Worm (Caenorhabditis elegans) whole organism, late embryonic: ENCODE measurements around the gene sec-10.
A peak's percentile ranks its signal among the peaks of the same experiment; 100 is the strongest.

Experiments used
- C08G9.2 ChIP-seq: sonication (generic microtip); optimal IDR thresholded peaks from 2 replicates; lab custom pipeline; 2016; ENCODE audit warnings: mild to moderate bottlenecking, missing genetic modification characterization, moderate library complexity, missing compliant biosample characterization
- C38D4.7 ChIP-seq: fragments of 200-800 bp; sonication (Bioruptor generic); optimal IDR thresholded peaks from 2 replicates; lab custom pipeline; 2018; ENCODE audit warnings: mild to moderate bottlenecking, missing genetic modification characterization, moderate library complexity, missing compliant biosample characterization
- F13H6.1 ChIP-seq: sonication (generic microtip); optimal IDR thresholded peaks from 2 replicates; lab custom pipeline; 2016; ENCODE audit warnings: missing genetic modification characterization, missing compliant biosample characterization
- K02D7.2 ChIP-seq: sonication (generic microtip); optimal IDR thresholded peaks from 2 replicates; lab custom pipeline; 2017; ENCODE audit warnings: mild to moderate bottlenecking, missing genetic modification characterization, missing compliant biosample characterization
- Y22D7AL.16 ChIP-seq: sonication (generic microtip); optimal IDR thresholded peaks from 2 replicates; lab custom pipeline; 2016; ENCODE audit warnings: missing genetic modification characterization, missing compliant biosample characterization
- ceh-14 ChIP-seq: sonication (generic microtip); optimal IDR thresholded peaks from 2 replicates; lab custom pipeline; 2016; ENCODE audit warnings: missing genotype, missing genetic modification characterization, missing compliant biosample characterization
- ceh-18 ChIP-seq: sonication (generic microtip); optimal IDR thresholded peaks from 2 replicates; lab custom pipeline; 2016; ENCODE audit warnings: missing genetic modification characterization, missing compliant biosample characterization
- ceh-19 ChIP-seq: fragments of 200-800 bp; sonication (Bioruptor generic); optimal IDR thresholded peaks from 2 replicates; lab custom pipeline; 2018; ENCODE audit warnings: mild to moderate bottlenecking, missing genetic modification characterization, missing compliant biosample characterization
- ceh-24 ChIP-seq: sonication (generic microtip); optimal IDR thresholded peaks from 2 replicates; lab custom pipeline; 2016; ENCODE audit warnings: mild to moderate bottlenecking, missing genetic modification characterization, missing compliant biosample characterization
- ceh-30 ChIP-seq: fragments of 150-350 bp; optimal IDR thresholded peaks from 2 replicates; lab custom pipeline; 2014; ENCODE audit warnings: missing biosample characterization, missing genetic modification characterization
- ceh-45 ChIP-seq: fragments of 200-800 bp; sonication (Bioruptor generic); IDR thresholded peaks from 2 replicates; pipeline ENCODE4 v1.3.6; 2022; ENCODE audit warnings: missing genetic modification reagents, missing genetic modification characterization, missing compliant biosample characterization
- ceh-6 ChIP-seq: fragments of 200-800 bp; sonication (Bioruptor generic); optimal IDR thresholded peaks from 2 replicates; lab custom pipeline; 2018; ENCODE audit warnings: mild to moderate bottlenecking, missing genetic modification characterization, missing compliant biosample characterization
- ceh-9 ChIP-seq: sonication (generic microtip); optimal IDR thresholded peaks from 2 replicates; lab custom pipeline; 2016; ENCODE audit warnings: mild to moderate bottlenecking, missing genetic modification characterization, inconsistent platforms, missing compliant biosample characterization
- dmd-4 ChIP-seq: sonication (generic microtip); optimal IDR thresholded peaks from 2 replicates; lab custom pipeline; 2016; ENCODE audit warnings: borderline replicate concordance, missing genetic modification characterization, missing compliant biosample characterization
- elt-4 ChIP-seq: sonication (generic microtip); optimal IDR thresholded peaks from 2 replicates; lab custom pipeline; 2016; ENCODE audit warnings: missing genetic modification characterization, missing compliant biosample characterization
- eyg-1 ChIP-seq: sonication (generic microtip); optimal IDR thresholded peaks from 2 replicates; lab custom pipeline; 2016; ENCODE audit warnings: missing genotype, missing genetic modification characterization, missing compliant biosample characterization
- fax-1 ChIP-seq: sonication (generic microtip); optimal IDR thresholded peaks from 2 replicates; lab custom pipeline; 2016; ENCODE audit warnings: missing genotype, missing genetic modification characterization, missing compliant biosample characterization
- hlh-13 ChIP-seq: fragments of 200-800 bp; sonication (Bioruptor generic); optimal IDR thresholded peaks from 2 replicates; lab custom pipeline; 2018; ENCODE audit warnings: mild to moderate bottlenecking, missing genetic modification characterization, missing compliant biosample characterization
- hlh-6 ChIP-seq: sonication (generic microtip); optimal IDR thresholded peaks from 2 replicates; lab custom pipeline; 2016; ENCODE audit warnings: missing genotype, missing genetic modification characterization, missing compliant biosample characterization
- lim-6 ChIP-seq: sonication (generic microtip); optimal IDR thresholded peaks from 2 replicates; lab custom pipeline; 2016; ENCODE audit warnings: missing genetic modification characterization, missing compliant biosample characterization
- lin-11 ChIP-seq: fragments of 200-800 bp; sonication (Bioruptor generic); optimal IDR thresholded peaks from 2 replicates; lab custom pipeline; 2018; ENCODE audit warnings: mild to moderate bottlenecking, missing genetic modification characterization, missing compliant biosample characterization
- nfya-1 ChIP-seq: sonication (generic microtip); optimal IDR thresholded peaks from 2 replicates; lab custom pipeline; 2017; ENCODE audit warnings: missing genetic modification characterization, mild to moderate bottlenecking, missing compliant biosample characterization, antibody characterized with exemption, moderate library complexity
- odd-2 ChIP-seq: sonication (generic microtip); optimal IDR thresholded peaks from 2 replicates; lab custom pipeline; 2017; ENCODE audit warnings: antibody characterized with exemption, mild to moderate bottlenecking, missing genetic modification characterization, missing compliant biosample characterization
- pag-3 ChIP-seq: sonication (generic microtip); optimal IDR thresholded peaks from 2 replicates; lab custom pipeline; 2016; ENCODE audit warnings: missing compliant biosample characterization, missing genetic modification characterization, borderline replicate concordance
- pat-9 ChIP-seq: fragments of 200-800 bp; sonication (Bioruptor generic); optimal IDR thresholded peaks from 2 replicates; lab custom pipeline; 2018; ENCODE audit warnings: mild to moderate bottlenecking, missing genetic modification characterization, moderate library complexity, missing compliant biosample characterization
- pax-1 ChIP-seq: fragments of 150-350 bp; optimal IDR thresholded peaks from 2 replicates; lab custom pipeline; 2014; ENCODE audit warnings: missing biosample characterization, missing genetic modification characterization
- pqm-1 ChIP-seq: sonication (generic microtip); optimal IDR thresholded peaks from 2 replicates; lab custom pipeline; 2016; ENCODE audit warnings: missing genetic modification characterization, missing compliant biosample characterization
- pros-1 ChIP-seq: fragments of 150-350 bp; optimal IDR thresholded peaks from 2 replicates; lab custom pipeline; 2014; ENCODE audit warnings: missing biosample characterization, missing genetic modification reagents, missing genetic modification characterization
- rnt-1 ChIP-seq: sonication (generic microtip); optimal IDR thresholded peaks from 2 replicates; lab custom pipeline; 2016; ENCODE audit warnings: missing genetic modification characterization, missing compliant biosample characterization
- syd-9 ChIP-seq: sonication (generic microtip); optimal IDR thresholded peaks from 2 replicates; lab custom pipeline; 2016; ENCODE audit warnings: mild to moderate bottlenecking, missing genetic modification characterization, moderate library complexity, missing compliant biosample characterization
- ttx-3 ChIP-seq: sonication (generic microtip); optimal IDR thresholded peaks from 2 replicates; lab custom pipeline; 2016; ENCODE audit warnings: missing genetic modification reagents, missing genetic modification characterization, missing compliant biosample characterization
- unc-3 ChIP-seq, 2 experiments: fragments of 200-800 bp in 1 of 2; sonication (Bioruptor generic) in 1 of 2; sonication (generic microtip) in 1 of 2; conservative IDR thresholded peaks in 1 of 2; optimal IDR thresholded peaks in 1 of 2; 2 replicates each; pipeline versions ENCODE4 v1.3.6 to Lab custom; 2016 to 2022; ENCODE audit warnings: missing compliant biosample characterization in 2 of 2, missing genetic modification characterization in 2 of 2, missing genetic modification reagents in 1 of 2
- unc-55 ChIP-seq: sonication (generic microtip); optimal IDR thresholded peaks from 2 replicates; lab custom pipeline; 2017; ENCODE audit warnings: missing biosample characterization, missing genetic modification reagents, missing genetic modification characterization
- unc-86 ChIP-seq: sonication (generic microtip); optimal IDR thresholded peaks from 2 replicates; lab custom pipeline; 2016; ENCODE audit warnings: missing genetic modification characterization, missing compliant biosample characterization
- zip-5 ChIP-seq: sonication (generic microtip); optimal IDR thresholded peaks from 2 replicates; lab custom pipeline; 2016; ENCODE audit warnings: missing genetic modification characterization, missing compliant biosample characterization
- ztf-16 ChIP-seq: sonication (generic microtip); optimal IDR thresholded peaks from 2 replicates; lab custom pipeline; 2017; ENCODE audit warnings: missing genetic modification characterization, missing compliant biosample characterization

The sec-10 gene

ce11 chrIV:7747838-7748237, 34.5 kb downstream of the sec-10 start, which contains the start of gene klo-1:
klo-1 (minus strand) TSS chrIV:7748225.
- no peak for TF ChIP-seq ceh-24
- no peak for TF ChIP-seq zip-5 (tag; lab: Kevin White, UChicago)
- no peak for TF ChIP-seq pat-9 (tag; lab: Kevin White, UChicago)
- TF ChIP-seq ceh-45 (GFP tag; lab: Robert Waterston, UW), result no peak
- TF ChIP-seq syd-9, result no peak
- TF ChIP-seq hlh-13 (GFP tag; lab: Kevin White, UChicago), result no peak
- no peak for TF ChIP-seq lim-6 (tag; lab: Kevin White, UChicago)
- no peak for TF ChIP-seq ceh-14 (tag; lab: Kevin White, UChicago)
- no peak for TF ChIP-seq lin-11 (tag; lab: Kevin White, UChicago)

ce11 chrIV:7743539-7743938, 38.8 kb downstream of the sec-10 start, which contains the start of gene npr-35:
npr-35 (plus strand) TSS chrIV:7743839.
- TF ChIP-seq C38D4.7 (GFP tag; lab: Kevin White, UChicago) (no peak), pat-9 (tag; lab: Kevin White, UChicago) (no peak), unc-55 (no peak), ztf-16 (tag; lab: Kevin White, UChicago) (no peak), syd-9 (no peak), elt-4 (tag; lab: Kevin White, UChicago) (no peak), pag-3 (tag; lab: Kevin White, UChicago) (no peak), unc-86 (tag; lab: Kevin White, UChicago) (no peak), Y22D7AL.16 (tag; lab: Kevin White, UChicago) (no peak), C08G9.2 (no peak), fax-1 (tag; lab: Kevin White, UChicago) (no peak), odd-2 (tag; lab: Kevin White, UChicago) (no peak)

DNA sequence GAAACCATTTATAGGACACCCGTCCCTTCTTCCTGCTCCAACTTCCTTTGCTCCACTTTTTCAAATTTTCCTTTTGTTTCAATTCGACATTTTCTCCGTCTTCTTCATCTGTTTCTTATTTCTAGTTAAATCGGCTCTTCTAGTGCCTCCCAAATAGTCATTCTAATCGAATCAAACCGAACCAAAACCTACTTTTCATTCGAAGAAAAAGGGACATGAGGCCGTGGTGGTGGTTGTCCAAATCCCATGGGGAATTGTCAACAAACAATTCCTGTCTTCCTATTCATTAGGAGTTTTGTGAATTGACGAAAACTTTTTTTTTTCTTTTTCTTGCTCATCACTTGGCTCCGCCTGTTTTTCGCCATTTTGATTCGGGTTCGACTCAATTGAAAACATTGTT, 45.7 kb downstream of the sec-10 start:
- TF ChIP-seq unc-3 (GFP tag; conservative IDR thresholded peaks at IDR 0.05; lab: Robert Waterston, UW) (no peak), unc-3 (tag; optimal IDR thresholded peaks at IDR 0.05; lab: Kevin White, UChicago) (peak; percentile 2), K02D7.2 (no peak), ttx-3 (tag; lab: Kevin White, UChicago) (no peak), eyg-1 (tag; lab: Kevin White, UChicago) (no peak), rnt-1 (no peak), pros-1 (tag; lab: Kevin White, UChicago) (no peak), ceh-6 (GFP tag; lab: Kevin White, UChicago) (no peak), lim-6 (tag; lab: Kevin White, UChicago) (no peak)

DNA sequence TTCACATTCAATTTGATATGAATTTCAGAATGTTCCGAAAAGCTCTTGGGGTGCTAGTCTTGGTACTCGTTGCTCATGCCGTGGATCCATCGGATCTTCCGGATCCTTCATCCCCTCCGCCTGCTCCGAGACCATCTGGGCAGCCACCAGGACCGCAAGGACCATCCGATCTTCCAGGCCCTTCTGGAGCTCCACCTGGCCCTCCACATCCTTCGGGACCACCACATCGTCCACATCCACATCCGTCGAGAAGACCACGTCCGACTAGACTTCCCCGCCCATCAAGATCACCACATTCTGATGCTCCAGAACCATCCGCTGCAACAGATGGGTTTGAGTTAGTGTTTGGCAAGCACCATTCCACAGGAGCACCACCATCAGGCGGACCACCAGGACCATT, 47.7 kb downstream of the sec-10 start, which contains the start of gene clx-1:
clx-1 (plus strand) TSS at position 30 of the 400 bp plus-strand sequence.
- TF ChIP-seq syd-9 (no peak), pqm-1 (tag; lab: Kevin White, UChicago) (no peak), pax-1 (no peak), ttx-3 (tag; lab: Kevin White, UChicago) (no peak), F13H6.1 (tag; lab: Kevin White, UChicago) (no peak), ceh-30 (no peak), zip-5 (tag; lab: Kevin White, UChicago) (no peak), ceh-18 (no peak), ceh-19 (no peak), unc-86 (tag; lab: Kevin White, UChicago) (no peak), nfya-1 (tag; lab: Kevin White, UChicago) (no peak), eyg-1 (tag; lab: Kevin White, UChicago) (no peak), hlh-6 (tag; lab: Kevin White, UChicago) (no peak), dmd-4 (tag; lab: Kevin White, UChicago) (no peak), ceh-9 (tag; lab: Kevin White, UChicago) (no peak)
